Worm (Caenorhabditis elegans): ENCODE data around the gene gad-1.

ce11 chrV:6456903-6457302 is 23.6 kb upstream of the gad-1 start:
- TF ChIP-seq ces-1 (GFP tag; optimal IDR thresholded peaks at IDR 0.05) = no peak
- TF ChIP-seq efl-1 (optimal IDR thresholded peaks at IDR 0.05) = no peak
- no peak for TF ChIP-seq efl-1 (GFP tag; optimal IDR thresholded peaks at IDR 0.05 in 1 of 2)
- no peak for TF ChIP-seq jun-1 (tag; optimal IDR thresholded peaks at IDR 0.05)
- no peak for TF ChIP-seq elt-3 (tag; optimal IDR thresholded peaks at IDR 0.05)
- TF ChIP-seq pax-3 (tag; optimal IDR thresholded peaks at IDR 0.05) = no peak
